Worm (Caenorhabditis elegans) whole organism, L4 larva: ENCODE data around the gene rsd-2.

Experiments used
- F10B5.3 ChIP-seq: sonication (generic microtip); optimal IDR thresholded peaks from 2 replicates; lab custom pipeline; 2016; ENCODE audit warnings: mild to moderate bottlenecking, missing genetic modification characterization, missing compliant biosample characterization
- F37D6.2 ChIP-seq: sonication (generic microtip); optimal IDR thresholded peaks from 2 replicates; lab custom pipeline; 2016; ENCODE audit warnings: mild to moderate bottlenecking, missing genetic modification characterization, missing compliant biosample characterization
- F44E2.7 ChIP-seq: fragments of 200-800 bp; sonication (Bioruptor generic); IDR thresholded peaks from 2 replicates; pipeline ENCODE4 v2.1.2; 2022; ENCODE audit warnings: missing genetic modification characterization, missing compliant biosample characterization
- T20F7.1 ChIP-seq: fragments of 200-800 bp; sonication (Bioruptor generic); optimal IDR thresholded peaks from 2 replicates; lab custom pipeline; 2018; ENCODE audit warnings: mild to moderate bottlenecking, missing genetic modification characterization, missing compliant biosample characterization
- T26A8.4 ChIP-seq: fragments of 200-800 bp; sonication (Bioruptor generic); IDR thresholded peaks from 2 replicates; pipeline ENCODE4 v1.3.6; 2022; ENCODE audit warnings: missing genetic modification characterization, missing compliant biosample characterization
- ZK337.2 ChIP-seq: fragments of 200-800 bp; sonication (Bioruptor generic); IDR thresholded peaks from 2 replicates; pipeline ENCODE4 v1.3.6; 2022; ENCODE audit warnings: missing genetic modification reagents, missing genetic modification characterization, missing compliant biosample characterization
- ama-1 ChIP-seq: fragments of 150-350 bp; optimal IDR thresholded peaks from 2 replicates; lab custom pipeline; 2014; ENCODE audit warnings: inconsistent platforms, mixed read lengths
- ceh-62 ChIP-seq: sonication (generic microtip); optimal IDR thresholded peaks from 2 replicates; lab custom pipeline; 2017; ENCODE audit warnings: missing biosample characterization, missing genetic modification characterization
- ces-1 ChIP-seq: fragments of 150-350 bp; sonication (generic microtip); optimal IDR thresholded peaks from 4 replicates; lab custom pipeline; 2014; ENCODE audit warnings: missing biosample characterization, missing genetic modification reagents, missing genetic modification characterization
- ctbp-1 ChIP-seq: fragments of 200-800 bp; sonication (Bioruptor generic); IDR thresholded peaks from 2 replicates; pipeline ENCODE4 v1.3.6; 2022; ENCODE audit warnings: missing genetic modification reagents, missing genetic modification characterization, missing compliant biosample characterization
- daf-12 ChIP-seq: fragments of 150-350 bp; optimal IDR thresholded peaks from 2 replicates; lab custom pipeline; 2014; ENCODE audit warnings: missing biosample characterization, missing genetic modification reagents, missing genetic modification characterization
- daf-8 ChIP-seq: fragments of 200-800 bp; sonication (Bioruptor generic); IDR thresholded peaks from 2 replicates; pipeline ENCODE4 v1.3.6; 2022; ENCODE audit warnings: missing genetic modification characterization, missing compliant biosample characterization
- dpl-1 ChIP-seq: fragments of 150-350 bp; optimal IDR thresholded peaks from 2 replicates; lab custom pipeline; 2014; ENCODE audit warnings: missing biosample characterization, missing genetic modification reagents, missing genetic modification characterization
- duxl-1 ChIP-seq: sonication (generic microtip); optimal IDR thresholded peaks from 2 replicates; lab custom pipeline; 2016; ENCODE audit warnings: mild to moderate bottlenecking, missing genetic modification characterization, moderate library complexity, missing compliant biosample characterization; ENCODE audit not compliant: poor library complexity
- dve-1 ChIP-seq: sonication (generic microtip); optimal IDR thresholded peaks from 2 replicates; lab custom pipeline; 2017; ENCODE audit warnings: antibody characterized with exemption, mild to moderate bottlenecking, missing genetic modification characterization, missing compliant biosample characterization; ENCODE audit not compliant: insufficient read depth
- fkh-10 ChIP-seq: fragments of 150-350 bp; optimal IDR thresholded peaks from 2 replicates; lab custom pipeline; 2014; ENCODE audit warnings: missing biosample characterization, missing genetic modification reagents, missing genetic modification characterization
- gei-8 ChIP-seq: fragments of 200-800 bp; sonication (Bioruptor generic); optimal IDR thresholded peaks from 2 replicates; lab custom pipeline; 2018; ENCODE audit warnings: mild to moderate bottlenecking, missing genetic modification characterization, missing compliant biosample characterization
- hif-1 ChIP-seq, 2 experiments: sonication (generic microtip); optimal IDR thresholded peaks; 2 replicates each; lab custom pipeline; 2016 to 2017; ENCODE audit warnings: missing compliant biosample characterization in 2 of 2, missing genetic modification characterization in 2 of 2, missing genetic modification reagents in 2 of 2, missing genotype in 2 of 2, mild to moderate bottlenecking in 1 of 2
- hlh-30 ChIP-seq: sonication (generic microtip); optimal IDR thresholded peaks from 2 replicates; lab custom pipeline; 2017; ENCODE audit warnings: antibody characterized with exemption, mild to moderate bottlenecking, missing genetic modification characterization, missing compliant biosample characterization; ENCODE audit not compliant: insufficient read depth
- lin-1 ChIP-seq: fragments of 200-800 bp; sonication (Bioruptor generic); IDR thresholded peaks from 2 replicates; pipeline ENCODE4 v1.3.6; 2022; ENCODE audit warnings: missing genetic modification reagents, missing genetic modification characterization, missing compliant biosample characterization
- lin-15B ChIP-seq: fragments of 150-350 bp; sonication (generic microtip); optimal IDR thresholded peaks from 3 replicates; lab custom pipeline; 2014; ENCODE audit warnings: missing biosample characterization, missing genetic modification characterization
- lin-38 ChIP-seq: fragments of 200-800 bp; sonication (Bioruptor generic); IDR thresholded peaks from 2 replicates; pipeline ENCODE4 v1.3.6; 2022; ENCODE audit warnings: missing genetic modification reagents, missing genetic modification characterization, missing compliant biosample characterization
- lin-39 ChIP-seq: fragments of 150-350 bp; optimal IDR thresholded peaks from 2 replicates; lab custom pipeline; 2014; ENCODE audit warnings: missing biosample characterization, missing genetic modification reagents, missing genetic modification characterization
- lsy-2 ChIP-seq, 2 experiments: fragments of 150-350 bp in 1 of 2; sonication (generic microtip) in 1 of 2; optimal IDR thresholded peaks; 2 replicates each; lab custom pipeline; 2014 to 2017; ENCODE audit warnings: missing biosample characterization in 2 of 2, missing genetic modification characterization in 2 of 2
- madf-5 ChIP-seq, 2 experiments: fragments of 200-800 bp; sonication (Bioruptor generic); IDR thresholded peaks; 2 replicates each; pipeline ENCODE4 v1.3.6; 2022; ENCODE audit warnings: missing compliant biosample characterization in 2 of 2, missing genetic modification characterization in 2 of 2
- mdl-1 ChIP-seq, 2 experiments: fragments of 150-350 bp in 1 of 2; sonication (generic microtip) in 1 of 2; optimal IDR thresholded peaks; 2 replicates each; lab custom pipeline; 2014 to 2017; ENCODE audit warnings: missing biosample characterization in 2 of 2, missing genetic modification characterization in 2 of 2
- mdt-29 ChIP-seq: fragments of 200-800 bp; sonication (Bioruptor generic); IDR thresholded peaks from 2 replicates; pipeline ENCODE4 v1.3.6; 2022; ENCODE audit warnings: missing genetic modification reagents, missing genetic modification characterization, missing compliant biosample characterization
- mes-2 ChIP-seq: sonication (generic microtip); optimal IDR thresholded peaks from 2 replicates; lab custom pipeline; 2016; ENCODE audit warnings: missing genotype, mild to moderate bottlenecking, missing genetic modification characterization, missing compliant biosample characterization; ENCODE audit not compliant: poor library complexity, severe bottlenecking
- mxl-2 ChIP-seq: fragments of 200-800 bp; sonication (Bioruptor generic); conservative IDR thresholded peaks from 2 replicates; pipeline ENCODE4 v1.3.6; 2022; ENCODE audit warnings: missing genetic modification reagents, missing genetic modification characterization, missing compliant biosample characterization
- nhr-10 ChIP-seq: fragments of 150-350 bp; optimal IDR thresholded peaks from 2 replicates; lab custom pipeline; 2014; ENCODE audit warnings: missing biosample characterization, missing genetic modification characterization
- nhr-237 ChIP-seq: sonication (generic microtip); optimal IDR thresholded peaks from 2 replicates; lab custom pipeline; 2017; ENCODE audit warnings: missing biosample characterization, missing genetic modification characterization
- nhr-28 ChIP-seq: fragments of 150-350 bp; optimal IDR thresholded peaks from 2 replicates; lab custom pipeline; 2014; ENCODE audit warnings: missing biosample characterization, missing genetic modification characterization
- nhr-41 ChIP-seq: fragments of 200-800 bp; sonication (Bioruptor generic); IDR thresholded peaks from 2 replicates; pipeline ENCODE4 v1.3.6; 2022; ENCODE audit warnings: missing genetic modification reagents, missing genetic modification characterization, missing compliant biosample characterization
- nhr-6 ChIP-seq: fragments of 150-350 bp; optimal IDR thresholded peaks from 2 replicates; lab custom pipeline; 2014; ENCODE audit warnings: missing biosample characterization, missing genetic modification characterization
- nhr-77 ChIP-seq: fragments of 150-350 bp; optimal IDR thresholded peaks from 2 replicates; lab custom pipeline; 2014; ENCODE audit warnings: missing biosample characterization, missing genetic modification characterization
- php-3 ChIP-seq: fragments of 200-800 bp; sonication (Bioruptor generic); IDR thresholded peaks from 2 replicates; pipeline ENCODE4 v1.3.6; 2022; ENCODE audit warnings: missing genetic modification reagents, missing genetic modification characterization, missing compliant biosample characterization
- snpc-1.2 ChIP-seq: fragments of 200-800 bp; sonication (Bioruptor generic); IDR thresholded peaks from 2 replicates; pipeline ENCODE4 v1.3.6; 2022; ENCODE audit warnings: missing genetic modification reagents, missing genetic modification characterization, missing compliant biosample characterization
- unc-62 ChIP-seq, 3 experiments: fragments of 150-350 bp in 1 of 3; sonication (generic microtip); optimal IDR thresholded peaks in 2 of 3; peaks in 1 of 3; 1 replicate in 1 of 3; 2 replicates in 2 of 3; lab custom pipeline; 2014 to 2017; ENCODE audit warnings: missing biosample characterization in 3 of 3, missing genetic modification characterization in 3 of 3, missing genetic modification reagents in 3 of 3, missing genotype in 1 of 3
- zag-1 ChIP-seq: fragments of 150-350 bp; optimal IDR thresholded peaks from 2 replicates; lab custom pipeline; 2014; ENCODE audit warnings: missing biosample characterization, missing genetic modification characterization
- zfp-2 ChIP-seq: sonication (generic microtip); optimal IDR thresholded peaks from 2 replicates; lab custom pipeline; 2016; ENCODE audit warnings: mild to moderate bottlenecking, missing genetic modification characterization, missing compliant biosample characterization
- zfp-3 ChIP-seq: fragments of 200-800 bp; sonication (Bioruptor generic); conservative IDR thresholded peaks from 2 replicates; pipeline ENCODE4 v1.3.6; 2022; ENCODE audit warnings: missing genetic modification reagents, missing genetic modification characterization, missing compliant biosample characterization
- zip-11 ChIP-seq: fragments of 200-800 bp; sonication (Bioruptor generic); IDR thresholded peaks from 2 replicates; pipeline ENCODE4 v1.3.6; 2022; ENCODE audit warnings: missing genetic modification characterization, missing compliant biosample characterization
- zip-2 ChIP-seq: fragments of 150-350 bp; optimal IDR thresholded peaks from 2 replicates; lab custom pipeline; 2014; ENCODE audit warnings: missing biosample characterization, missing genetic modification characterization
- ztf-11 ChIP-seq: fragments of 150-350 bp; optimal IDR thresholded peaks from 2 replicates; lab custom pipeline; 2014; ENCODE audit warnings: missing biosample characterization, missing genetic modification characterization

rsd-2 gene

DNA sequence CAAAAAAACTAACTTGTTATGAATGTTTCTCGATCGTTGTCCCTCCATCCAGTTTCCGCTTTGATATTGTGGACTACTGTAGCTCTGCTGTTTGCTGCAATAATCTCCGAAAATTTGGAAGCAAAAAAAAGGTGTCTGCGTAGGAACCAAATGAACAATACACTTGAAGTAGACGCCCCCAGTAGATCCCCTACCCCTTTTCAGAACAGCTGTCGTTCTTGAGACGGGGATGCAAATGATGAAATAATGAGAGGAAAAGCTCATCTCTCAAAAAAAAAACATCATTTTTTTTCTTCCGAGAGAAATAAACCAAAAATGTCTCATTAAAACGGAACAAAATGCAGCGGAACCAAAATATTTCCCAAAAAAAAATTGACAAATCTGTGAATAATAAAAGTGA is 17.3 kb upstream of the rsd-2 start:
- TF ChIP-seq F37D6.2 (tag; lab: Kevin White, UChicago) (no peak), nhr-10 (no peak), hlh-30 (tag; lab: Kevin White, UChicago) (no peak), lin-39 (tag; lab: Kevin White, UChicago) (no peak), dve-1 (tag; lab: Kevin White, UChicago) (no peak), fkh-10 (GFP tag; lab: Kevin White, UChicago) (no peak), snpc-1.2 (GFP tag; lab: Robert Waterston, UW) (no peak), php-3 (GFP tag; lab: Robert Waterston, UW) (no peak), ces-1 (GFP tag; lab: Kevin White, UChicago) (no peak), nhr-237 (no peak), hif-1 (tag; optimal IDR thresholded peaks at IDR 0.05; lab: Kevin White, UChicago) (no peak), lin-15B (tag; lab: Kevin White, UChicago) (no peak), mes-2 (tag; lab: Kevin White, UChicago) (no peak), zfp-2 (no peak), daf-8 (GFP tag; lab: Robert Waterston, UW) (no peak), duxl-1 (no peak), zag-1 (tag; lab: Kevin White, UChicago) (no peak), daf-12 (tag; lab: Kevin White, UChicago) (no peak)

DNA sequence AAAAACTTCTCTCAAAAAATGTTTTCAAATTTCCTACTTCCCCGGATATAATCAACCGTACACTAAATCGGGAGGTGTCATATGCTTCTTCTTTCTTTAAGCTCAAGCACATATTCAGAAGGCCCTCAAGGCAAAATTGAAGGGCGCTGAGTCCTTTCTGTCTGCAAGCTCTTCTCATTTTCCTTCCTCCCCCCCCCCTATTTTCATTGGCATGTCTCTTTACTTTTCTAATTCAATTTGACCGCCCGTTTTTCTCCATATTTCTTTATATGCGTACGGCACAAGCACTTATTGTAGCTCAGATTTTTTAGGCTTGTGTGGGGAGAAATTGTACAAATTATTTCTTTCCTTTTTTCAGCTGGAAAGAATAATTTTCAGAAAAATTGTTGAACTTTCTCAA is 15.4 kb upstream of the rsd-2 start:
- no peak for TF ChIP-seq gei-8 (GFP tag; lab: Kevin White, UChicago)
- TF ChIP-seq ztf-11 (tag; lab: Kevin White, UChicago): no peak
- TF ChIP-seq dve-1 (tag; lab: Kevin White, UChicago): no peak
- no peak for TF ChIP-seq madf-5 (GFP tag; IDR thresholded peaks at IDR 0.05; lab: Robert Waterston, UW)
- TF ChIP-seq fkh-10 (GFP tag; lab: Kevin White, UChicago): peak; percentile 17

DNA sequence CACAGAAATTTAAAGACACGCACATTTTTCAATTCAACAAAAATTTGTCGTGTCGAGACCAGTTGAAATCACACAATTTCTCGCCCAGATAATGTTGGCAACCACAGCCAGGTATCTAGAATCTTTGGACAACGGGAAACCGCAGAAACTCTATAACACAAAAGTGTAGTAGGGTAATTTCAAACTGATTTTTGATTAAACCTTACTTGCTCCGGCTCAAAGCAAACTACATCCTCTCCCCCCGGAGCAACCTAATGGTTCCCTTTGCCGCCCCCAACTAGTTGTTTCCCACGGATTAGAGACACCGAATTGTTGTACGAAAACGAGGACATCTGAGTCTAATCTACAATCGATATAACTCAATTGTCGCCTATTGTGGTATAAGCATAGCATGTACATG is 14.3 kb upstream of the rsd-2 start:
- TF ChIP-seq T20F7.1 (GFP tag; lab: Kevin White, UChicago): no peak
- no peak for TF ChIP-seq zfp-3 (GFP tag; lab: Robert Waterston, UW)
- no peak for TF ChIP-seq nhr-28 (tag; lab: Kevin White, UChicago)
- TF ChIP-seq php-3 (GFP tag; lab: Robert Waterston, UW): no peak
- TF ChIP-seq dpl-1 (GFP tag; lab: Kevin White, UChicago): no peak
- TF ChIP-seq F10B5.3: no peak
- no peak for TF ChIP-seq mxl-2
- no peak for TF ChIP-seq lin-1 (GFP tag; lab: Robert Waterston, UW)
- no peak for TF ChIP-seq madf-5 (GFP tag; IDR thresholded peaks at IDR 0.05; lab: Robert Waterston, UW)
- no peak for TF ChIP-seq zag-1 (tag; lab: Kevin White, UChicago)
- no peak for TF ChIP-seq mdl-1 (tag; optimal IDR thresholded peaks at IDR 0.05; lab: Kevin White, UChicago)
- no peak for TF ChIP-seq F44E2.7 (GFP tag; lab: Robert Waterston, UW)
- no peak for TF ChIP-seq nhr-237
- TF ChIP-seq nhr-77: no peak
- no peak for TF ChIP-seq zip-11
- TF ChIP-seq T26A8.4 (GFP tag; lab: Robert Waterston, UW): no peak
- no peak for TF ChIP-seq hif-1 (tag; optimal IDR thresholded peaks at IDR 0.05; lab: Kevin White, UChicago)
- TF ChIP-seq snpc-1.2 (GFP tag; lab: Robert Waterston, UW): no peak

DNA sequence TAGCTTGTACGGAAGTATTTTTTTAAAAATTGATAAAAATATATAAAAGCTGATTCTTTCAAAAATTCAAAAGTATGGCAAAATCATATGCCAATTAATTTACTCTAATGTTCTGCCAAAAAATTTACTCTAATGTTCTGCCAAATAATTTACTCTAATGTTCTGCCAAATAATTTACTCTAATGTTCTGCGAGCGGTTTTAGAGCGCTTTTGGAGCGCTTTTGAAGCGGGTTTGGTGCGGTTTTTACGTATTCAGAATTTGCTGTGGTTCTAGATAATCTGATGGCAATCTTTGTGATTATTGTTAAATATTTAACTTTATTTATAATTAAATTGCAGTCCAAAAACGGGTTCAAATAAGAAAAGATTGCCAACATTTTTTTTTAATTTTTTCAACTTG is 9.3 kb upstream of the rsd-2 start:
- no peak for TF ChIP-seq ceh-62 (tag; lab: Kevin White, UChicago)
- TF ChIP-seq ama-1 (lab: Kevin White, UChicago): no peak
- TF ChIP-seq lin-15B (tag; lab: Kevin White, UChicago): no peak
- TF ChIP-seq nhr-41 (GFP tag; lab: Robert Waterston, UW): no peak
- no peak for TF ChIP-seq zip-2 (tag; lab: Kevin White, UChicago)
- no peak for TF ChIP-seq unc-62 (GFP tag; optimal IDR thresholded peaks at IDR 0.05 in 1 of 2; lab: Kevin White, UChicago)
- TF ChIP-seq unc-62 (tag; optimal IDR thresholded peaks at IDR 0.05; lab: Kevin White, UChicago): no peak
- no peak for TF ChIP-seq hlh-30 (tag; lab: Kevin White, UChicago)
- no peak for TF ChIP-seq dpl-1 (GFP tag; lab: Kevin White, UChicago)
- no peak for TF ChIP-seq F10B5.3
- no peak for TF ChIP-seq nhr-6 (tag; lab: Kevin White, UChicago)
- TF ChIP-seq snpc-1.2 (GFP tag; lab: Robert Waterston, UW): no peak
- TF ChIP-seq ztf-11 (tag; lab: Kevin White, UChicago): no peak
- TF ChIP-seq lin-38 (GFP tag; lab: Robert Waterston, UW): no peak
- no peak for TF ChIP-seq ctbp-1 (GFP tag; lab: Robert Waterston, UW)
- TF ChIP-seq hif-1 (tag; optimal IDR thresholded peaks at IDR 0.05; lab: Kevin White, UChicago): no peak
- TF ChIP-seq lin-39 (tag; lab: Kevin White, UChicago): no peak
- no peak for TF ChIP-seq mdt-29 (GFP tag; lab: Robert Waterston, UW)
- TF ChIP-seq ZK337.2 (GFP tag; lab: Robert Waterston, UW): no peak
- TF ChIP-seq lsy-2 (tag; optimal IDR thresholded peaks at IDR 0.05; lab: Kevin White, UChicago): no peak
